Fruit fly (Drosophila melanogaster): ENCODE data around the gene mtrm.
A peak's percentile ranks its signal among the peaks of the same experiment; 100 is the strongest.

The mtrm gene

DNA sequence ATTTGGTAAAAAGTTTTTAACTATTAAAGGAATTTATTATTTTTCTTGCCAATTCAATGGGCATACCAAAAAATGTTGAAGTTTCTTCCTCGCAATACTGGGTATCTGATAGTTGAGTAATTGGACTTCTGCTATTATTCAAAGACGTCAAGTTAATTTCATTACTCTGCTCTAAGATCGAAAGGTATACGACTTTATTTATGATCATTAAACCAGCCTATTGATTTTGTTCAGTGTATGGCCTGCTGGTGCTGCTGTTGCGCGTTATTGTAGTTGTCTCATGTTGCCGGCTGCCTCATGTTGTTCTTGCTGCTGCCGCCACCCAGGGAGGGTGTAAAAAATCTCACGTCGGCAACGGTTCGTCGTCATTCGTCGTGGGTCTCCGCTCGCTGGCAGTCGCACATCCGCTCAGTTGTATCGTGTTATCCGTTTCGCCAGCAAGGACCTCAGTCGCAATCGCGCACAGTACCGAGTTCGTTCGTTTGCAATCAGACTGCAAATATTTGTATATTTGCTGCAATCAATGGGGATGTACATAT lies 17.1 kb upstream of the mtrm start, which contains the start of gene CG7120 (continued):
- TF ChIP-seq TFAM (GFP tag; optimal IDR thresholded peaks at IDR 0.05) (no peak), sqz (GFP tag; optimal IDR thresholded peaks at IDR 0.05) (no peak), Xbp1 (GFP tag; optimal IDR thresholded peaks at IDR 0.05) (peak; percentile 49), slp2 (GFP tag; optimal IDR thresholded peaks at IDR 0.05) (peak; percentile 54), B-H1 (GFP tag; IDR thresholded peaks at IDR 0.05) (no peak; the same call in 2 of the 3 replicates), CG7745 (tag; optimal IDR thresholded peaks at IDR 0.05) (no peak), run (tag; optimal IDR thresholded peaks at IDR 0.05) (no peak), CG32767 (GFP tag; IDR thresholded peaks at IDR 0.05) (no peak), Atf3 (GFP tag; optimal IDR thresholded peaks at IDR 0.05) (no peak), insv (GFP tag; optimal IDR thresholded peaks at IDR 0.05) (no peak), CG4730 (GFP tag; IDR thresholded peaks at IDR 0.05) (no peak), CG2120 (GFP tag; optimal IDR thresholded peaks at IDR 0.05) (peak; percentile 58), CG8944 (GFP tag; optimal IDR thresholded peaks at IDR 0.05) (peak; percentile 11), zf30C (GFP tag; optimal IDR thresholded peaks at IDR 0.05) (peak; percentile 82), ac (GFP tag; optimal IDR thresholded peaks at IDR 0.05) (no peak), bbx (GFP tag; IDR thresholded peaks at IDR 0.05; ENCODE audit: partially characterized antibody) (no peak), Nf-YA (GFP tag; IDR thresholded peaks at IDR 0.05) (no peak), lilli (GFP tag; optimal IDR thresholded peaks at IDR 0.05) (peak; percentile 52), CG10366 (GFP tag; IDR thresholded peaks at IDR 0.05) (peak; percentile 16; the same call in 1 of the 2 replicates), fd102C (GFP tag; optimal IDR thresholded peaks at IDR 0.05) (no peak), da (GFP tag; optimal IDR thresholded peaks at IDR 0.05) (no peak), rib (GFP tag; IDR thresholded peaks at IDR 0.05) (no peak), Hmx (GFP tag; optimal IDR thresholded peaks at IDR 0.05) (no peak), prd (optimal IDR thresholded peaks at IDR 0.05) (no peak), prd (GFP tag; IDR thresholded peaks at IDR 0.05) (peak; percentile 55; the same call in 2 of the 3 replicates), Mad (GFP tag; optimal IDR thresholded peaks at IDR 0.05) (no peak), slbo (GFP tag; IDR thresholded peaks at IDR 0.05) (0 out of 2 replicates have a peak, but pooled peaks have one; percentile 36), oc (tag; optimal IDR thresholded peaks at IDR 0.05) (no peak), twi (tag; optimal IDR thresholded peaks at IDR 0.05) (peak; percentile 33), lbe (GFP tag; optimal IDR thresholded peaks at IDR 0.05) (no peak), fu2 (GFP tag; optimal IDR thresholded peaks at IDR 0.05) (no peak), h (optimal IDR thresholded peaks at IDR 0.05) (no peak), CG16779 (GFP tag; IDR thresholded peaks at IDR 0.05) (no peak), ewg (GFP tag; optimal IDR thresholded peaks at IDR 0.05) (peak; percentile 54), CG7839 (tag; optimal IDR thresholded peaks at IDR 0.05) (peak; percentile 68), chm (GFP tag; IDR thresholded peaks at IDR 0.05) (peak; percentile 47; the same call in 1 of the 2 replicates), ftz-f1 (GFP tag; optimal IDR thresholded peaks at IDR 0.05) (no peak), ci (GFP tag; IDR thresholded peaks at IDR 0.05) (peak; percentile 61; the same call in 1 of the 3 replicates), CG5245 (GFP tag; optimal IDR thresholded peaks at IDR 0.05) (no peak), Spps (tag; optimal IDR thresholded peaks at IDR 0.05) (peak; percentile 22), lab (GFP tag; optimal IDR thresholded peaks at IDR 0.05) (peak; percentile 61), CG4854 (GFP tag; optimal IDR thresholded peaks at IDR 0.05) (no peak), BEAF-32 (GFP tag; optimal IDR thresholded peaks at IDR 0.05) (no peak), CG4707 (GFP tag; optimal IDR thresholded peaks at IDR 0.05) (no peak), Atf6 (GFP tag; IDR thresholded peaks at IDR 0.05) (no peak), bsh (GFP tag; optimal IDR thresholded peaks at IDR 0.05) (peak in 1 of 2 experiments; percentile 66), E2f1 (GFP tag; IDR thresholded peaks at IDR 0.05) (no peak), CG10431 (GFP tag; optimal IDR thresholded peaks at IDR 0.05) (no peak), CG31441 (GFP tag; IDR thresholded peaks at IDR 0.05) (peak; percentile 35; the same call in 1 of the 2 replicates), CG17829 (tag; optimal IDR thresholded peaks at IDR 0.05) (peak; percentile 51), aop (GFP tag; IDR thresholded peaks at IDR 0.05) (no peak), CG1602 (GFP tag; optimal IDR thresholded peaks at IDR 0.05) (peak; percentile 39)
